Fruit fly (Drosophila melanogaster): ENCODE results near the gene SCOT.

SCOT gene

dm6 chr3L:1969539-1970337 is 6.8 kb downstream of the SCOT start, which contains the start of gene CG1927 (continued):
- TF ChIP-seq Hr38 (GFP tag; optimal IDR thresholded peaks at IDR 0.05) (no peak), Lpt (GFP tag; optimal IDR thresholded peaks at IDR 0.05) (no peak), CG6808 (GFP tag; optimal IDR thresholded peaks at IDR 0.05) (no peak), lz (GFP tag; optimal IDR thresholded peaks at IDR 0.05) (no peak), fkh (GFP tag; optimal IDR thresholded peaks at IDR 0.05) (peak; percentile 62), CG11902 (GFP tag; optimal IDR thresholded peaks at IDR 0.05) (no peak), CG11294 (GFP tag; IDR thresholded peaks at IDR 0.05) (no peak), eg (GFP tag; IDR thresholded peaks at IDR 0.05) (no peak), topi (GFP tag; optimal IDR thresholded peaks at IDR 0.05) (no peak), CG8119 (GFP tag; IDR thresholded peaks at IDR 0.05) (no peak), Eip78C (GFP tag) (peak; percentile 69)

dm6 chr3L:1971103-1971742 is 8.3 kb downstream of the SCOT start, which contains the start of the genes CG11815 and acs:
Gene CG11815, minus strand, starts transcription at chr3L:1971200.
Gene acs, plus strand, starts transcription at chr3L:1971638.
- TF ChIP-seq Ets96B (tag; optimal IDR thresholded peaks at IDR 0.05) (no peak), Eip78C (GFP tag) (peak; percentile 79), CG3032 (tag; optimal IDR thresholded peaks at IDR 0.05) (no peak), dsx (GFP tag; optimal IDR thresholded peaks at IDR 0.05; ENCODE audit: poor library complexity, severe bottlenecking) (no peak), eg (GFP tag; IDR thresholded peaks at IDR 0.05) (no peak), svp (GFP tag) (peak; percentile 86), CG1621 (tag; optimal IDR thresholded peaks at IDR 0.05) (peak; percentile 28), CG8632 (GFP tag; optimal IDR thresholded peaks at IDR 0.05) (no peak), ss (GFP tag; optimal IDR thresholded peaks at IDR 0.05) (no peak), vri (GFP tag; optimal IDR thresholded peaks at IDR 0.05) (peak; percentile 68), cyc (GFP tag; optimal IDR thresholded peaks at IDR 0.05) (no peak), spab (GFP tag; optimal IDR thresholded peaks at IDR 0.05) (no peak), OdsH (GFP tag; optimal IDR thresholded peaks at IDR 0.05) (no peak), CG10631 (GFP tag; optimal IDR thresholded peaks at IDR 0.05) (no peak), Sox14 (GFP tag; optimal IDR thresholded peaks at IDR 0.05) (no peak), topi (GFP tag; optimal IDR thresholded peaks at IDR 0.05) (no peak), CG16779 (tag; optimal IDR thresholded peaks at IDR 0.05) (no peak), Hr4 (GFP tag; optimal IDR thresholded peaks at IDR 0.05) (no peak), esn (GFP tag; optimal IDR thresholded peaks at IDR 0.05) (no peak), salr (GFP tag; optimal IDR thresholded peaks at IDR 0.05) (no peak), CG11902 (GFP tag; optimal IDR thresholded peaks at IDR 0.05) (no peak), CG4318 (GFP tag; optimal IDR thresholded peaks at IDR 0.05) (no peak)

- TF ChIP-seq CG15336 (GFP tag; IDR thresholded peaks at IDR 0.05) (no peak), CG10631 (GFP tag; optimal IDR thresholded peaks at IDR 0.05) (no peak), ss (GFP tag; optimal IDR thresholded peaks at IDR 0.05) (peak; percentile 12 to 43), achi (GFP tag; optimal IDR thresholded peaks at IDR 0.05) (no peak), vri (GFP tag; optimal IDR thresholded peaks at IDR 0.05) (no peak), dsx (GFP tag; optimal IDR thresholded peaks at IDR 0.05; ENCODE audit: poor library complexity, severe bottlenecking) (peak; percentile 11), Blimp-1 (GFP tag; optimal IDR thresholded peaks at IDR 0.05) (no peak), Eip75B (GFP tag; optimal IDR thresholded peaks at IDR 0.05) (no peak), Gug (GFP tag; IDR thresholded peaks at IDR 0.05) (no peak), CG11902 (GFP tag; optimal IDR thresholded peaks at IDR 0.05) (no peak), Ets96B (tag; optimal IDR thresholded peaks at IDR 0.05) (no peak), svp (GFP tag) (peak; percentile 55), CG31627 (GFP tag; optimal IDR thresholded peaks at IDR 0.05) (no peak), cyc (GFP tag; optimal IDR thresholded peaks at IDR 0.05) (no peak), eg (GFP tag; IDR thresholded peaks at IDR 0.05) (0 out of 3 replicates have a peak, but pooled peaks have one; percentile 33), CG8119 (GFP tag; IDR thresholded peaks at IDR 0.05) (no peak), Sox14 (GFP tag; optimal IDR thresholded peaks at IDR 0.05) (no peak), Eip78C (GFP tag) (peak; percentile 73), CG1621 (tag; optimal IDR thresholded peaks at IDR 0.05) (no peak), CG11762 (GFP tag; optimal IDR thresholded peaks at IDR 0.05; ENCODE audit: insufficient read depth) (no peak)
These were observed 13.8 kb downstream of the SCOT start for dm6 chr3L:1976760-1977159.

Measured in whole organism, prepupa.